Worm (Caenorhabditis elegans) whole organism, L1 larva: ENCODE measurements around the gene T07A5.7.

Source experiments
- ceh-82 ChIP-seq, 3 experiments: fragments of 150-350 bp in 1 of 3; sonication (generic microtip) in 2 of 3; optimal IDR thresholded peaks; 2 replicates each; lab custom pipeline; 2014 to 2017; ENCODE audit warnings: missing biosample characterization in 3 of 3, missing genetic modification characterization in 3 of 3
- fkh-10 ChIP-seq: sonication (generic microtip); optimal IDR thresholded peaks from 2 replicates; lab custom pipeline; 2017; ENCODE audit warnings: missing biosample characterization, missing genetic modification reagents, missing genetic modification characterization
- lir-3 ChIP-seq: sonication (generic microtip); optimal IDR thresholded peaks from 2 replicates; lab custom pipeline; 2016; ENCODE audit warnings: mild to moderate bottlenecking, missing genetic modification characterization, moderate library complexity, missing compliant biosample characterization; ENCODE audit not compliant: poor library complexity
- mef-2 ChIP-seq: fragments of 150-350 bp; optimal IDR thresholded peaks from 2 replicates; lab custom pipeline; 2014; ENCODE audit warnings: missing biosample characterization, missing genetic modification characterization
- nhr-237 ChIP-seq: fragments of 150-350 bp; optimal IDR thresholded peaks from 2 replicates; lab custom pipeline; 2014; ENCODE audit warnings: missing biosample characterization, missing genetic modification characterization
- nhr-76 ChIP-seq: sonication (generic microtip); optimal IDR thresholded peaks from 2 replicates; lab custom pipeline; 2017; ENCODE audit warnings: missing biosample characterization, missing genetic modification characterization
- nhr-85 ChIP-seq: sonication (generic microtip); peaks from one replicate; lab custom pipeline; 2016; ENCODE audit warnings: missing genetic modification characterization, inconsistent platforms, missing compliant biosample characterization
- unc-130 ChIP-seq: fragments of 150-350 bp; optimal IDR thresholded peaks from 2 replicates; lab custom pipeline; 2017; ENCODE audit warnings: missing biosample characterization, missing genetic modification characterization, inconsistent platforms
- ztf-11 ChIP-seq, 2 experiments: sonication (generic microtip); optimal IDR thresholded peaks; 2 replicates each; lab custom pipeline; 2016 to 2017; ENCODE audit warnings: missing genetic modification characterization in 2 of 2, missing biosample characterization in 1 of 2, missing compliant biosample characterization in 1 of 2

DNA sequence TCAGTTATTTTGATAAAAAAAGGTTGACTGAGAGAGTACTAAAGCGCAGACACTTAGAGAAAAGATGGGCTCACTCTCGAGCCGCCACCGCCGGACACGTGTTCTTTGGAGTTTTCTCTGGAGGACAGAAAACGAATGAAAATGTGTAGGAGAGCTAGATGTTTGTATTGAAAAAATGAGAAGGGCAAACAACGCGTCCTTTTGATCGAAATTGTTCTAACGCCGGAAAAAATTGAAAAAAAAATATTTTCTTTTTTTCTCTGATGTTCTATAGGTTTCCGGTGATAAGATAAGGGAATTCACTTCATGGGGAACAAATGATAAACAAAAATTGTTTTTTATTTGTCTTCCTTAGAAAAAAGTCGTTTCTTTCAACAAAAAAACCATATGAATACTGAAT, 18.9 kb upstream of the T07A5.7 start:
- no peak for TF ChIP-seq mef-2 (tag; lab: Kevin White, UChicago)
- no peak for TF ChIP-seq nhr-85 (tag; lab: Kevin White, UChicago)
- TF ChIP-seq nhr-237 (tag; lab: Kevin White, UChicago): no peak
- TF ChIP-seq fkh-10 (GFP tag; lab: Kevin White, UChicago): no peak
- no peak for TF ChIP-seq ztf-11 (tag; optimal IDR thresholded peaks at IDR 0.05; lab: Kevin White, UChicago)
- no peak for TF ChIP-seq nhr-76 (tag; lab: Kevin White, UChicago)
- TF ChIP-seq lir-3 (tag; lab: Kevin White, UChicago): no peak
- no peak for TF ChIP-seq unc-130
- TF ChIP-seq ceh-82 (tag; optimal IDR thresholded peaks at IDR 0.05; lab: Kevin White, UChicago): no peak
